Worm (Caenorhabditis elegans) whole organism, L2 larva: ENCODE measurements around the gene C27D6.1.

Experiments used
- C34F6.9 ChIP-seq: fragments of 150-350 bp; optimal IDR thresholded peaks from 2 replicates; lab custom pipeline; 2014; ENCODE audit warnings: missing biosample characterization, missing genetic modification characterization
- R02D3.7 ChIP-seq: fragments of 150-350 bp; optimal IDR thresholded peaks from 2 replicates; lab custom pipeline; 2014; ENCODE audit warnings: missing biosample characterization, missing genetic modification characterization
- Y55F3AM.14 ChIP-seq: fragments of 200-800 bp; sonication (Bioruptor generic); optimal IDR thresholded peaks from 2 replicates; lab custom pipeline; 2018; ENCODE audit warnings: mild to moderate bottlenecking, missing genetic modification characterization, missing compliant biosample characterization
- ZK546.5 ChIP-seq: sonication (generic microtip); optimal IDR thresholded peaks from 2 replicates; lab custom pipeline; 2017; ENCODE audit warnings: missing biosample characterization, missing genetic modification characterization
- alr-1 ChIP-seq: fragments of 150-350 bp; optimal IDR thresholded peaks from 2 replicates; lab custom pipeline; 2014; ENCODE audit warnings: missing biosample characterization, missing genetic modification characterization
- aly-2 ChIP-seq: fragments of 150-350 bp; optimal IDR thresholded peaks from 2 replicates; lab custom pipeline; 2014; ENCODE audit warnings: missing biosample characterization, missing genetic modification characterization
- ama-1 ChIP-seq: fragments of 150-350 bp; optimal IDR thresholded peaks from 2 replicates; lab custom pipeline; 2018; ENCODE audit warnings: inconsistent platforms
- blmp-1 ChIP-seq: sonication (generic microtip); optimal IDR thresholded peaks from 2 replicates; lab custom pipeline; 2017; ENCODE audit warnings: missing genetic modification characterization, mild to moderate bottlenecking, missing compliant biosample characterization, antibody characterized with exemption, moderate library complexity; ENCODE audit not compliant: insufficient read depth
- ceh-82 ChIP-seq: fragments of 150-350 bp; optimal IDR thresholded peaks from 2 replicates; lab custom pipeline; 2014; ENCODE audit warnings: missing biosample characterization, missing genetic modification characterization
- crh-2 ChIP-seq: sonication (generic microtip); optimal IDR thresholded peaks from 2 replicates; lab custom pipeline; 2017; ENCODE audit warnings: missing biosample characterization, missing genetic modification characterization
- dmd-4 ChIP-seq: sonication (generic microtip); optimal IDR thresholded peaks from 2 replicates; lab custom pipeline; 2017; ENCODE audit warnings: missing biosample characterization, missing genetic modification characterization
- egl-27 ChIP-seq: sonication (generic microtip); optimal IDR thresholded peaks from 3 replicates; lab custom pipeline; 2017; ENCODE audit warnings: missing biosample characterization, missing genetic modification reagents, missing genetic modification characterization
- elt-1 ChIP-seq: fragments of 150-350 bp; optimal IDR thresholded peaks from 2 replicates; lab custom pipeline; 2014; ENCODE audit warnings: missing biosample characterization, missing genetic modification characterization
- elt-3 ChIP-seq: sonication (generic microtip); optimal IDR thresholded peaks from 2 replicates; lab custom pipeline; 2017; ENCODE audit warnings: missing biosample characterization, missing genetic modification characterization
- fos-1 ChIP-seq: fragments of 150-350 bp; optimal IDR thresholded peaks from 2 replicates; lab custom pipeline; 2014; ENCODE audit warnings: missing biosample characterization, missing genetic modification characterization
- gmeb-1 ChIP-seq: fragments of 150-350 bp; optimal IDR thresholded peaks from 2 replicates; lab custom pipeline; 2014; ENCODE audit warnings: missing biosample characterization, missing genetic modification characterization
- lsy-2 ChIP-seq, 2 experiments: fragments of 150-350 bp in 1 of 2; sonication (generic microtip) in 1 of 2; optimal IDR thresholded peaks; 2 replicates each; lab custom pipeline; 2014 to 2017; ENCODE audit warnings: missing biosample characterization in 2 of 2, missing genetic modification characterization in 2 of 2
- mab-5 ChIP-seq: fragments of 150-350 bp; optimal IDR thresholded peaks from 2 replicates; lab custom pipeline; 2014; ENCODE audit warnings: missing biosample characterization, missing genetic modification characterization
- mbf-1 ChIP-seq: sonication (generic microtip); optimal IDR thresholded peaks from 2 replicates; lab custom pipeline; 2017; ENCODE audit warnings: missing biosample characterization, missing genetic modification characterization
- mdl-1 ChIP-seq, 2 experiments: fragments of 150-350 bp in 1 of 2; sonication (generic microtip) in 1 of 2; optimal IDR thresholded peaks; 2 replicates each; lab custom pipeline; 2017; ENCODE audit warnings: missing biosample characterization in 2 of 2, missing genetic modification characterization in 2 of 2
- nhr-10 ChIP-seq: sonication (generic microtip); optimal IDR thresholded peaks from 2 replicates; lab custom pipeline; 2017; ENCODE audit warnings: missing biosample characterization, missing genetic modification characterization
- nhr-11 ChIP-seq: fragments of 150-350 bp; optimal IDR thresholded peaks from 2 replicates; lab custom pipeline; 2014; ENCODE audit warnings: missing biosample characterization, missing genetic modification characterization
- nhr-12 ChIP-seq: fragments of 150-350 bp; optimal IDR thresholded peaks from 2 replicates; lab custom pipeline; 2014; ENCODE audit warnings: missing biosample characterization, missing genetic modification characterization
- nhr-129 ChIP-seq: fragments of 150-350 bp; optimal IDR thresholded peaks from 2 replicates; lab custom pipeline; 2014; ENCODE audit warnings: missing biosample characterization, missing genetic modification characterization
- nhr-21 ChIP-seq: fragments of 150-350 bp; optimal IDR thresholded peaks from 2 replicates; lab custom pipeline; 2014; ENCODE audit warnings: missing biosample characterization, missing genetic modification characterization
- nhr-23 ChIP-seq: fragments of 150-350 bp; optimal IDR thresholded peaks from 2 replicates; lab custom pipeline; 2014; ENCODE audit warnings: missing biosample characterization, missing genetic modification reagents, missing genetic modification characterization
- nhr-6 ChIP-seq: fragments of 150-350 bp; optimal IDR thresholded peaks from 2 replicates; lab custom pipeline; 2014; ENCODE audit warnings: missing biosample characterization, missing genetic modification characterization
- nhr-77 ChIP-seq: fragments of 150-350 bp; optimal IDR thresholded peaks from 2 replicates; lab custom pipeline; 2014; ENCODE audit warnings: missing biosample characterization, missing genetic modification characterization
- sem-4 ChIP-seq: fragments of 150-350 bp; optimal IDR thresholded peaks from 2 replicates; lab custom pipeline; 2014; ENCODE audit warnings: missing biosample characterization, missing genetic modification reagents, missing genetic modification characterization
- skn-1 ChIP-seq: sonication (generic microtip); optimal IDR thresholded peaks from 2 replicates; lab custom pipeline; 2017; ENCODE audit warnings: missing biosample characterization, missing genetic modification characterization
- sma-9 ChIP-seq, 2 experiments: fragments of 150-350 bp in 1 of 2; sonication (generic microtip) in 1 of 2; optimal IDR thresholded peaks; 2 replicates each; lab custom pipeline; 2014 to 2016; ENCODE audit warnings: missing genetic modification characterization in 2 of 2, mild to moderate bottlenecking in 1 of 2, missing biosample characterization in 1 of 2, missing compliant biosample characterization in 1 of 2, missing genetic modification reagents in 1 of 2, moderate library complexity in 1 of 2
- unc-39 ChIP-seq: fragments of 150-350 bp; optimal IDR thresholded peaks from 2 replicates; lab custom pipeline; 2014; ENCODE audit warnings: missing biosample characterization, missing genetic modification characterization
- unc-55 ChIP-seq: fragments of 150-350 bp; sonication (generic microtip); optimal IDR thresholded peaks from 3 replicates; lab custom pipeline; 2014; ENCODE audit warnings: missing biosample characterization, missing genetic modification reagents, missing genetic modification characterization
- unc-62 ChIP-seq: fragments of 150-350 bp; optimal IDR thresholded peaks from 2 replicates; lab custom pipeline; 2014; ENCODE audit warnings: missing biosample characterization, missing genetic modification reagents, missing genetic modification characterization
- ztf-1 ChIP-seq: fragments of 200-800 bp; sonication (Bioruptor generic); conservative IDR thresholded peaks from 2 replicates; pipeline ENCODE4 v1.3.6; 2022; ENCODE audit warnings: missing genetic modification characterization, missing compliant biosample characterization
- ztf-11 ChIP-seq: sonication (generic microtip); optimal IDR thresholded peaks from 2 replicates; lab custom pipeline; 2017; ENCODE audit warnings: missing biosample characterization, missing genetic modification characterization
- ztf-4 ChIP-seq: fragments of 150-350 bp; optimal IDR thresholded peaks from 2 replicates; lab custom pipeline; 2014; ENCODE audit warnings: missing biosample characterization, missing genetic modification characterization

Gene C27D6.1

ce11 chrII:5166738-5167137, 5.8 kb upstream of the C27D6.1 start, which contains the start of gene srb-3:
srb-3 (minus strand) TSS chrII:5166838.
- TF ChIP-seq elt-3, result no peak
- no peak for TF ChIP-seq nhr-23 (tag; lab: Kevin White, UChicago)
- TF ChIP-seq nhr-6 (tag; lab: Kevin White, UChicago), result no peak
- no peak for TF ChIP-seq unc-39 (tag; lab: Kevin White, UChicago)
- no peak for TF ChIP-seq Y55F3AM.14 (GFP tag; lab: Kevin White, UChicago)
- TF ChIP-seq fos-1 (tag; lab: Kevin White, UChicago), result no peak
- no peak for TF ChIP-seq R02D3.7
- no peak for TF ChIP-seq lsy-2 (tag; optimal IDR thresholded peaks at IDR 0.05; lab: Kevin White, UChicago)
- TF ChIP-seq alr-1 (tag; lab: Kevin White, UChicago), result no peak
- TF ChIP-seq nhr-129 (tag; lab: Kevin White, UChicago), result no peak
- no peak for TF ChIP-seq unc-55 (GFP tag; lab: Kevin White, UChicago)
- no peak for TF ChIP-seq ama-1 (lab: Kevin White, UChicago)

- TF ChIP-seq aly-2 (tag; lab: Kevin White, UChicago), result no peak
- TF ChIP-seq elt-1 (tag; lab: Kevin White, UChicago), result no peak
- TF ChIP-seq unc-62 (GFP tag; lab: Kevin White, UChicago), result no peak
- TF ChIP-seq nhr-12 (tag; lab: Kevin White, UChicago), result no peak
- no peak for TF ChIP-seq ztf-4 (tag; lab: Kevin White, UChicago)
- TF ChIP-seq fos-1 (tag; lab: Kevin White, UChicago), result no peak
- TF ChIP-seq skn-1, result no peak
- no peak for TF ChIP-seq ztf-1 (GFP tag; lab: Robert Waterston, UW)
- TF ChIP-seq mbf-1, result no peak
- no peak for TF ChIP-seq Y55F3AM.14 (GFP tag; lab: Kevin White, UChicago)
These were observed 1.6 kb upstream of the C27D6.1 start, which contains the start of gene srb-1 for ce11 chrII:5170932-5171331. srb-1 (minus strand) TSS chrII:5171032.

DNA sequence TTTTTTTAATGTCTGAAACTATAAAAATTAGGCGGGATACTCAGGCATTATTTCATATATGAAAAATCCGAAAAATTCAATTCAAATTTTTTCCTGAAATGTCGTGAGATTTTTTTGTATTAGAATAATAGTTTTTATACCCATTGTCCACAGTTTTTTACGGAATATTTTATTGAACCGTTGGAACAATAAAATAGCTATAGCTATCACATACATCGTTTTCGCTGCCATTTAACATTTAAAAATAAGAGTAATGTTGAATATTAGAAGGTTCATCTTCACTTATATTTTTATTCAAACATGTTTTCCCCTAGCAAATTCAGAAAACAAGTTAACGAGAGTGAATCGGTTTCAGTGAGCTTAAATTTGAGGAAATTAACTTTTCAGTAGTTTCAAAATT, 941 bp upstream of the C27D6.1 start, which contains the start of gene C27D6.15:
Gene C27D6.15, plus strand, starts transcription at position 301 of the 400 bp plus-strand sequence.
- TF ChIP-seq ztf-4 (tag; lab: Kevin White, UChicago) (no peak), nhr-23 (tag; lab: Kevin White, UChicago) (no peak)

DNA sequence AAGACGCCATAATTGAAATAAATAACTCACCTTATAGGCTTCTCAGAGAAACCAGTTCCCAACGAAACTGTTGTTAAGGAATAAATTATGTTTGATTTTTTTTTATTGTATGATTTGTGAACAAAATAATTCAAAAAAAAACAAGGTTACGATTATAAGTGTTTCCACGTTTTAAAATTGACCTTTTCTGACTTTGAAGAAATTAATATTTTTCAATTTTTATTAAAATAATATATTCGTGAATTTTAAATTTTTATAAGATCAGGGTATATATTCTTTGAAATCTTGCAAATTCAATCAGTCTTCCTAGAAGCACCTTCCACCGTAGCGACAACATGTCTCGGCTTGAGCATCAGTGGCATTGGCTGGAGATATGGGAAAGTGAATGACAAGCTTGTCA, 1.8 kb downstream of the C27D6.1 start, which contains the start of gene C27D6.3:
Gene C27D6.3, minus strand, starts transcription at position 101 of the 400 bp plus-strand sequence.
- TF ChIP-seq nhr-77 (tag; lab: Kevin White, UChicago), result no peak
- TF ChIP-seq ztf-11 (tag; lab: Kevin White, UChicago), result no peak
- TF ChIP-seq gmeb-1 (tag; lab: Kevin White, UChicago), result no peak
- TF ChIP-seq nhr-11 (tag; lab: Kevin White, UChicago), result no peak
- no peak for TF ChIP-seq lsy-2 (tag; optimal IDR thresholded peaks at IDR 0.05; lab: Kevin White, UChicago)
- TF ChIP-seq ztf-4 (tag; lab: Kevin White, UChicago), result no peak
- no peak for TF ChIP-seq R02D3.7
- no peak for TF ChIP-seq nhr-23 (tag; lab: Kevin White, UChicago)
- TF ChIP-seq nhr-21 (tag; lab: Kevin White, UChicago), result no peak
- no peak for TF ChIP-seq ZK546.5 (tag; lab: Kevin White, UChicago)
- no peak for TF ChIP-seq alr-1 (tag; lab: Kevin White, UChicago)
- no peak for TF ChIP-seq C34F6.9 (tag; lab: Kevin White, UChicago)

- TF ChIP-seq crh-2 (tag; lab: Kevin White, UChicago) (no peak), nhr-10 (tag; lab: Kevin White, UChicago) (no peak), ama-1 (lab: Kevin White, UChicago) (no peak), mdl-1 (tag; optimal IDR thresholded peaks at IDR 0.05; lab: Kevin White, UChicago) (no peak), fos-1 (tag; lab: Kevin White, UChicago) (no peak), sma-9 (GFP tag; optimal IDR thresholded peaks at IDR 0.05; lab: Kevin White, UChicago) (no peak), sma-9 (tag; optimal IDR thresholded peaks at IDR 0.05; lab: Kevin White, UChicago) (no peak), egl-27 (tag; lab: Kevin White, UChicago) (no peak), mab-5 (tag; lab: Kevin White, UChicago) (no peak), aly-2 (tag; lab: Kevin White, UChicago) (no peak), ceh-82 (tag; lab: Kevin White, UChicago) (no peak), dmd-4 (tag; lab: Kevin White, UChicago) (no peak), R02D3.7 (no peak), sem-4 (tag; lab: Kevin White, UChicago) (no peak), elt-1 (tag; lab: Kevin White, UChicago) (no peak), blmp-1 (tag; lab: Kevin White, UChicago) (no peak), unc-39 (tag; lab: Kevin White, UChicago) (no peak), lsy-2 (tag; optimal IDR thresholded peaks at IDR 0.05; lab: Kevin White, UChicago) (no peak), unc-55 (GFP tag; lab: Kevin White, UChicago) (no peak), ZK546.5 (tag; lab: Kevin White, UChicago) (no peak), nhr-23 (tag; lab: Kevin White, UChicago) (no peak)
These were observed 4.4 kb downstream of the C27D6.1 start for ce11 chrII:5176934-5177333.
